Worm (Caenorhabditis elegans): ENCODE results near the gene bbln-1.

The bbln-1 gene

DNA sequence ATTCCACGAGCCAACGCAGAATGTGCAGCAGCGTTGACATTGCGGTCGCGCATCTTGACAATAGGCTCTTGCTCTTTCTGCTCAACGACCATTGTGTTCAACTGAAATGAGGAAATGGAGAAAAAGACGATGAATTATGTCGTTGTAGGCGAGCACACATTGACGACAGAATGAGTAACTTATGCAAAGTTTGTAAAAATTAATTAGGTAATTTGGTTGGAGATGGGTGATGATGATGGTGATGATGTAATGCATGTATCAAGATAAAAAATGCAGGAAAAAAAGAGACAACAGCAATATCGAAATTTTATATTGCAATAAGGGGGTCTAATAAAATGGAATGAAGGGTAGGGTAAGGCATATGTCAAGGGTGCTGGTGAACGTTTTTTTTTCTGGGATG, at the start of gene bbln-1:
TSS of gene bbln-1 (minus strand) at position 101 of the 400 bp plus-strand sequence.
- TF ChIP-seq unc-62 (GFP tag; optimal IDR thresholded peaks at IDR 0.05): no peak

DNA sequence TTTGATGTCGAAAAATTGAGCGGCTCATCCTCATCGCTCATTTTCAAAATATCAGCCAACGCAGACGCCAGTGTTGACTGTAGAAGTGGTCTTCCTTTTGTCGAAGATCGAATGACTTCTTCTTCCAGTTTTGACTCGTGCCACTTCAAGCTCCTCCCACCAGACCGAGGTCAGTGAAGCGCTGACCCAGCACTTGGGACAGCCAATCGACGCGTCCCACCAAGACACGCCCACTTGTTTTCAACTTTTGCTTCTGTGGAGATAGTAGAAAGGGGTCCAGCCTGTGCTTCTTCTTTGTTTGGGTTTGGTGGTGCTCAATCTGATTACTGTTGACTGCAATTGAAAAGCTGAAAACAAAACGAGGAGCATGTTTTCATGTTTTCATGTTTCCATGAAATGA, 47.0 kb upstream of the bbln-1 start, which contains the start of gene fax-1:
TSS of gene fax-1 (minus strand) at position 101 of the 400 bp plus-strand sequence.
- TF ChIP-seq unc-62 (GFP tag; optimal IDR thresholded peaks at IDR 0.05): no peak

DNA sequence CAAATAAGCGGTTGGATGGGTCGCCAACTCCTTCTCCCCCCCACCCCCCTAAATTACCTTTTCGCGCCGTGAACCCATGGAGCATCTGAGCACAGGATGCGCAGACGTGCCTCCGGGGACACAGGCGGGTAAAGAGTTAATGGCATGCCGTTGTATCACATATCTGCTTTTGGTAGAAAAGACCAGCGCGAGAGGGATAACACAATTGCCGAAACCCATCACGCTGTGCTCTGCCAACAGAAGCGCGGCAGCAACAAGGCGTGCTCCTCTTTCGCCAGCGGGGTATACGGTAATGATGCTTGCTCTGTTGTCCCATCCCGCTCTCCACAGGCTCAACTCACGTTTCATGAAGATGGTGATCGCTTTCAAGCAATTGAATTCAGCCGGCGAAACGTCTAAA, 45.1 kb upstream of the bbln-1 start:
- no peak for TF ChIP-seq unc-62 (GFP tag; optimal IDR thresholded peaks at IDR 0.05)

DNA sequence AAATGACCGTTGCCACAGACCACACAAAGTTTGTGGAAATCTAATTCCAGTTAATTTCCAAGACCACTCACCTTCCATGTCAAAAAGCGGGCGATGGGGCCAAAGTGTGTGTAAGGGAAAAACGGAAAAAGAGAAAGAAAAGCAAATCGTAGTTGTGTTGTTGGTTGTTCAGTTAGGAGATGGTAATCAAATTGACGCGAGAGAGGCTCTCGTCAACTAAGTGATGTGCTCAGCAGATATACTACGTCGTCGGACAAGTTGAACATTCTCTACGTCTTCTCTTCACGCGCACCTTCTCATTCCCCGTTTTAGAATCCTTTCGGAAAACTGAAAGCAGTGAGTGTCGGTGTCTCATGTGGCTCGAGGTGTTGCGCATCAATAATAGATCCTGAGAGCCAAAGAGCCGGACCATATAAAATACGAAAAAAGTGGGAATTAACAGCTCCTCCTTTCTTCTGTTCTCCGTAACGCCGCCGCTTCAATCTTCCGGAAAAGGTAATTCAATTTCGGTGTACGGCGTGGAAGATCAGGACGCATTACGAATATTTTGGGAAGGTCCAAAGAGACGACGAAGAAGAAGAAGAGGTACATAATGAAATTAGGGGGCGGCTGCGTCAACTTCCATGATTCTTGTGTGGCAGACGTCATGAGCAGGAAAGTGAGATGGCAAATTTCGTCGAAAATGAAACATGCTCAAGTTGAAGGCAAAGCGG, 39.2 kb upstream of the bbln-1 start:
- no peak for TF ChIP-seq unc-62 (GFP tag; optimal IDR thresholded peaks at IDR 0.05)

DNA sequence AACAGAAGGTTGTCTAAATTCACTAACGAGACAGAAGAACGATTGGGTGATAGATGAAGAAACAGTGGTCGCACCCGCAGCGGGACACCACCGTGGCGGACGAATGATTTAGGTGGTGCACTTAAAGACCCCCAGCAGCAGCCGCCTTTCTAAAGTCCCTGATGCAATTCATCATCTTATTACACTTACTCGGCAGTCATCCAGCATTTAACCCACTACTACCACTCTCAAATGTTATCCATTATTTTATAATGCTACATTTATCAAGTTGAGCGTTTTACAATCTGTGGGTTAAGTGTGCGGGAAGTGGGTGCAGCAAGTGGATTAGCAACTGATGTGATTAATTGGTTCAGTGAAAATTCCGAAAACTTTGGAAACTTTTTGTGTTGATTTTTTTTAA, 37.9 kb upstream of the bbln-1 start:
- TF ChIP-seq unc-62 (GFP tag; optimal IDR thresholded peaks at IDR 0.05): no peak

DNA sequence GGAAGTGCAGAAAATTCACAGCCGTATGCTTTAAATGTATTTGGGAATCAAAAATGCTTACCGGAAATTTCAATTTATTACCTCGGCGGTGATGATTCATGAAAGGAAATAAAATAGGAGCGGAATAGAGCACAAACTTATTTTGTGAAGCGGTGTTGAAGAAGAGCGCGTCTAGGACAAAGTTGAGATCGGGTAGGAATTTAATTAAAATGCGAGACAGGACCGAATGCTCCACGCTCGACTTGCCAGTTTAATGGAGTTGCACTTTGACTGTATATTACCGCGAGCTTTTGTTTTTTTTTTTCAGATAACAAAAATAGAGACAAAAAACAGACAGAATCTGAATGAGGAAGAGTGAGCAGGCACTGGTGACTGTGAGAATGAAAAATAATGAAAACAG, 32.4 kb upstream of the bbln-1 start:
- TF ChIP-seq unc-62 (GFP tag; optimal IDR thresholded peaks at IDR 0.05): no peak

DNA sequence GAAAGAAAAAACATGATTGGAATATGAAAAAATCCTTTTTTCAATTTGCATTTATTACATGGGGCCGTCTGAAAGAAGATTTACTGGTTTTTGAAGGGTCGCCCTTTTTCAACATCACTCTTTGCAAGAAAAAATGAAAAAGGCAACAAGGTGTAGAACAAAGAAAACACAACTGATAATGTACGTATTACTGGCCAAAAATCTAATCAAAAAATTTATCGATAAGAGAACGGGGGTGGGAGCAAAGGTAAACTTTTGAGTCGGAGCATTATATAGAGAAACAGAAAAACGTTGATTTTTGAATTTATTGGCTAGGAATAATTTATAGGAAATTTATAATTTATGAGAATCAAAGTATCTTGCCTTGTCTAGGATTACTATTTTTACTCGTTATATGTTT, 29.6 kb upstream of the bbln-1 start:
- TF ChIP-seq unc-62 (GFP tag; optimal IDR thresholded peaks at IDR 0.05): no peak

DNA sequence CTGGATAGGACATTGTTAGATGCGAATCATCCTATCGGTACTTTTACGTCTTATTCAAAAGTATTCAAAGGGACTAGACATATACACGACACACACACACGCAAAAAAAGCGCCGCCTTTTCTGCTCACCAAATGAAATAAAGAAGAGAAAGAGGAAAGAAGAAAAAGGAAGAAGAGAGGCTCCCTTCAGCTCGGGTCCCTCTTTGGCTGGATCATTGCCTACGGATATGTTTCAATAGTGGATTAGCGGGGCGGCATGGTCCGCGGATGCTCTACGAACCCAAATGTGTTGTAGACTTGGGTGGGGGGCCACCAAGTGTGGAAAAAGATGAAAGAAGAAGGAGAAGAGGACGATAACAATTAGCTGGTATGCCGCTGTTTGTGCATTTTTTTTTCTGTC, 29.1 kb upstream of the bbln-1 start:
- TF ChIP-seq unc-62 (GFP tag; optimal IDR thresholded peaks at IDR 0.05): no peak

DNA sequence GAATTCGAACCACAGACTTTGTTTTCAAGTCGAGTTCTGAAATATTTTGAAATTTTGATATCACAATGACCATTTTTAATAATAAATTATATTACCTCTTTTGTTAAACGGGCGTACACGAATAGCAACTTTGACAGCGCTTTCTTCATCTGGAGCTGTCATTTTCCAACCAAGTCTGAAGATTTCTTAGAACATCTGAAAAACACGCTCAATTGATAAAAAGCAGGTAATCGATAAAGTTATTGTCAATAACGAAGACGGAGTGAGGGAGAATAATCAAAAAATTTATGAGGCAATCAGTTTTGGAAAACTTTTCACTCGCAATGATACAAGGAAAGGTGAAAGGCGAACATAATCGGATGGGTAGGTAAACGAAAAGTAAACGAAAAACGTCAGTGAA, 26.2 kb upstream of the bbln-1 start, which contains the start of gene klp-4:
TSS of gene klp-4 (minus strand) at position 201 of the 400 bp plus-strand sequence.
- no peak for TF ChIP-seq unc-62 (GFP tag; optimal IDR thresholded peaks at IDR 0.05)

DNA sequence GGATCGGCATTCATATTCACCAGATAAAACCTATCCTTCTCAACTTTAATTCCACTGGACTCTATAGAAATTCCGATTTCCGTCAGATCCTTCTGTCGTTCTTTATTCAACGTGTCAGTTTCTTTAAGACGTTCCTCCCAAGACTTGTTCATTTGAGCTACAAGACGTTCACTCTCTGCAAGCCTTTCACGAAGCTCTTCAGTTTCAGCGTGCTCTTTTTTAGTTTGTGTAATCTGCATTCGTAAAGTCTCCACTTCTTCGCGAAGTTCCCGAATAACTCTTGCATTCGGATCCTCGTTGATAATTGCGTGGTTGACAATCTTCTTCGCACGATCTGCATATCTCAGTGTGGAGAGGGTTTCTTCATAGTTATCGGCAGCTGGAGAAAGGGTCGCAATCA, 24.5 kb upstream of the bbln-1 start:
- no peak for TF ChIP-seq unc-62 (GFP tag; optimal IDR thresholded peaks at IDR 0.05)

DNA sequence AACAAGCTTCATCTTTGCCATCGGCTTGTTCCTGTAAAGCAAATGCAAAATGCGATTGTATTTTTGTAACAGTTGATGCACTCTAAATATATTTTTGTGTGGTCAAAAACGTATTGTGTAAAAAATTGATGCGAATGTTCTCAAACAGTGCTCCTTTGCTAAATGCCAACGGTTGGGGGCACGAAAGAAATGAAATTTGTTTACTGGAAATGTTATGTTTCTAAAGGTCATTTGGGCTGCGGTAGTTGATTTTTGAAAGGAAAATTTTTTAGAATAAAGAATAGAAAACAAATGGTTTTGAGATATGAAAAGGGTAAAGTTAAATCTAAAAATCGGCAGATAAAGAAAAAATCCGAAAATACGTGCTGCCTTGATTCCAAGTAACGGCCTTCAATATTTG, 18.2 kb upstream of the bbln-1 start, which contains the start of gene C15C7.6:
TSS of gene C15C7.6 (minus strand) at position 101 of the 400 bp plus-strand sequence.
- no peak for TF ChIP-seq unc-62 (GFP tag; optimal IDR thresholded peaks at IDR 0.05)

DNA sequence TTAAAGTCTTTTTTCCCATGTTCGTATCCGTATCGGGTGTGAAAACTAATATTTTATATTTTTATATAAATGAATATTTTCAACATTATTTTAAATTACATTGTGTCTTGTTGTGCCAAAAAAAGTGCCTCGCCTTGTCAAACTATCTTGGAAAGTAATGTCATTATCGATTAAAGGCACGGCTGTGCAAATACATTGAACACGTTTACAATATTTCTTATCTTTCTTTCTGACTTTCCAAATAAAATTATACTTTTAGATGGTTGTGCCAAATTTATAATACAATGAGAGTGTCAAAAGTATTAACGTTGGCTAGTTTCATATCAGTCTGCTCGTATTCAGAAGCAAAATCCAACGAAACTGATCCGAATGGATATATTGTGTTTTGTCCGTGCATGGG, 13.3 kb upstream of the bbln-1 start, which contains the start of gene pfut-1:
TSS of gene pfut-1 (plus strand) at position 258 of the 400 bp plus-strand sequence.
- no peak for TF ChIP-seq unc-62 (GFP tag; optimal IDR thresholded peaks at IDR 0.05)

DNA sequence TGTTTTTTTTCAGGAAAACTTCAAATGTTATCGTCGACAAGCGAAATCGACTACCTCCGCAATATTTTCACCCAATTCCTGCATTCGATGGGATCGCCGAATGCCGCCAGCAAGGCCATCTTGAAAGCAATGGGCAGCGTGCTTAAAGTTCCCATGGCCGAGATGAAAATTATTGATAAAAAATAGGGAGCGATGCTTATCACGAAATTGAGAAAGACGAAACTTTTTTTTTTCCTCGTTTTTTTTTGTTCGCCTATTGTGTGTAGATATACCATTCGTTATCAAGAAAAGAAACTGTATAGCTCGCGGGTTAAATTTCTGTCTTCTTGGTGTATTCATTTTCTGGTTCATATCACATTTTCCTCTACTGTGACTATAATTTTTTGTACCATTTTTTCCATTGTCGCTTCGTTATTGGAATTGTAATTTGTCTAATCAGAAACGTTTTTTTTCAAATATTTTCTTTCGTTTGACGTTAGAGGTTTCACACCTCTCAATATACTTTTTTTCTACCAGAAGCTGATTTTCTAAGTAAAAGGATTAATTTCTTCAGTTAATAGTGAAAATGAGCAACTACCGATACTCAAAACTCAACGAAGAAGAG, 11.8 kb upstream of the bbln-1 start, which contains the start of gene syx-6:
TSS of gene syx-6 (plus strand) at position 554 of the 604 bp plus-strand sequence.
- TF ChIP-seq unc-62 (GFP tag; optimal IDR thresholded peaks at IDR 0.05): no peak

DNA sequence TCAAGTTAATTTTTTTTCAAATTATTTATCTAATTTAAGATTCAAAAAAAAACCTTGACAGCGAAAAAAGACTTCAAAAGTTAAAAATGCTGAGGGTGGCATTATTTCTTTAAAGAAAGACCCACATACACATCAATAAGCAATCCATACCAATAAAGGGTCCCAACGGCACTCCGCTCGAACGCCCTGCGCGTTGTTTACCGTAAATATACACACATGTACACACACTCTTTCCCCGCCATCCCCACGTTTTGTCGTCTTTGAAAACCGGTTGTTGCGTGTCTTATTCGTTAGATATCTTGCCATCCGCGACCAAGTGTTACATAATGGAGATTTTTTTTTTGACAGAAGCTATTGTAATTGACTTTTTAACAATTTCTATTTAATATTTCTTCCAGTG, 7.3 kb upstream of the bbln-1 start, which contains the start of gene gcc-1:
TSS of gene gcc-1 (plus strand) at position 399 of the 400 bp plus-strand sequence.
- no peak for TF ChIP-seq unc-62 (GFP tag; optimal IDR thresholded peaks at IDR 0.05)

DNA sequence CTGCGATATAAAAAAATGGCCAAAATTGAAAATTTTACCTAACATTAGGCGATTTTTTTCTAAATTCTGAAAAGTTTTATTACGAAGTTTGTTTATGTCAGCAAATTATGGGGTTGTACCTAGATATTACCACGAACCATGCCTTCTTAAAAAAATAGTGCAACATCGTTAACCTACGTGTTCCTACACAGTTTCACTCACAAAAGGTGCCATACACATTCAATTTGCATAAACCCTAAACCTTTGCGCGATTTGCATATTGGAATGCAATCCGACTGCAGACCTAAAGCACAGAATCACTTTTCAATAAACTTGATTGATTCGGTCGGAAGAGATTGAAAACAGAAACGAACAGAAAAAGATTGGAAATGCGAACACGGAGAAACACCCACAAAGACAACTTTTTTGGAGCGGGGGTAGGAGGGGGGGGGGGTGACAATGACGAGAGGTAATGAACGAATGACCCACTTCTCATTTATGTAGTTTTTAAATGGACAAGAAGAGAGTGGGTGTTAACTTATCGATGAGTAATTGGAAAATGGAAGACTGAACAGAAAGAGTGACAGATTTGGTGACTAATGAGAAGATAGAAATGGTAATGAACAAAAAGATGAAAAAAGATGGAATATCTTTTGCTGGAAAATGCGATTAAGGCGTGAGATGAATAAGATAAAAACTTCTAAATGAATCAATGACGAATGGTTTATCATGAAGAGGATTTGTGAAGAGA, 4.0 kb upstream of the bbln-1 start:
- TF ChIP-seq unc-62 (GFP tag; optimal IDR thresholded peaks at IDR 0.05): no peak

DNA sequence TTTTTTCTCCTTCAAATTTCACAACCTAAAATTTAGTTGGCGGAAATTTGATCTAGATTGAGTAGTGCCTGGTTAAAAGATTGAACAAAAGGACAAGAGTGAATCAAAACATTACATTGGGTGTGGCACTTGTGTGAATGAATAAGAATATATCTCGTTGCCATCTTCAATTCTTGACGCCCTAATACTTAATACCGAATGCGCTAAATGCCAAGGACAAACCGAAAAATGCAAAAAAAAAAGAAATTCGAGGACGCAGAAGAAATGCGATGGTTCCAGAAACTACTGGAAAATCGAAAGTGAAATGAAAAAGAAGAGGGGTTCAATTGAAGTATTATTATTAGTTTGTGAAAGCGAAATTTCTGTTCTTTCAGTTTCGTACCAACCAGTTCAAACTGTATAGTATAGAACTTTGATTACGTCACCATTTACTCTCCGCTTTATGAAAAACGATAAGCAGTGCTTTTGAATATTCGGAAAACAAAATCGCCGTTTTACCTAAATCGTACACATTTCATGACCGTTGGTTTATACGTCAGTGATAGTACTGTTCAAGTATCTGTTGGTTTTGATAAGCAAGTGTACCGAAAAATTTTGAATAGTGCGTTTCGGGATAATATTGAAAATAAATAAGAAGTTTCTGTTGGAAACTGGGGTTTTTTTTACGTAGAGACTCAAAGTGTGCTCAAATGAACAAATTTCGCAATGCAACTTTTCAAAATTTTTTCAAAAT, 3.0 kb upstream of the bbln-1 start:
- TF ChIP-seq unc-62 (GFP tag; optimal IDR thresholded peaks at IDR 0.05): no peak
